Worm (Caenorhabditis elegans) whole organism, L2 larva: Measurements from ENCODE around the gene unc-8.
A peak's percentile ranks its signal among the peaks of the same experiment; 100 is the strongest.

Experiments used
- C34F6.9 ChIP-seq: fragments of 150-350 bp; optimal IDR thresholded peaks from 2 replicates; lab custom pipeline; 2014; ENCODE audit warnings: missing biosample characterization, missing genetic modification characterization
- F13H6.1 ChIP-seq: sonication (generic microtip); optimal IDR thresholded peaks from 2 replicates; lab custom pipeline; 2016; ENCODE audit warnings: missing genetic modification characterization, missing compliant biosample characterization
- R02D3.7 ChIP-seq: fragments of 150-350 bp; optimal IDR thresholded peaks from 2 replicates; lab custom pipeline; 2014; ENCODE audit warnings: missing biosample characterization, missing genetic modification characterization
- Y55F3AM.14 ChIP-seq: fragments of 200-800 bp; sonication (Bioruptor generic); optimal IDR thresholded peaks from 2 replicates; lab custom pipeline; 2018; ENCODE audit warnings: mild to moderate bottlenecking, missing genetic modification characterization, missing compliant biosample characterization
- aly-2 ChIP-seq: fragments of 150-350 bp; optimal IDR thresholded peaks from 2 replicates; lab custom pipeline; 2014; ENCODE audit warnings: missing biosample characterization, missing genetic modification characterization
- ama-1 ChIP-seq: fragments of 150-350 bp; optimal IDR thresholded peaks from 2 replicates; lab custom pipeline; 2018; ENCODE audit warnings: inconsistent platforms
- blmp-1 ChIP-seq: sonication (generic microtip); optimal IDR thresholded peaks from 2 replicates; lab custom pipeline; 2017; ENCODE audit warnings: missing genetic modification characterization, mild to moderate bottlenecking, missing compliant biosample characterization, antibody characterized with exemption, moderate library complexity; ENCODE audit not compliant: insufficient read depth
- ceh-16 ChIP-seq: fragments of 150-350 bp; optimal IDR thresholded peaks from 2 replicates; lab custom pipeline; 2014; ENCODE audit warnings: missing biosample characterization, missing genetic modification characterization
- ceh-82 ChIP-seq: fragments of 150-350 bp; optimal IDR thresholded peaks from 2 replicates; lab custom pipeline; 2014; ENCODE audit warnings: missing biosample characterization, missing genetic modification characterization
- crh-2 ChIP-seq: sonication (generic microtip); optimal IDR thresholded peaks from 2 replicates; lab custom pipeline; 2017; ENCODE audit warnings: missing biosample characterization, missing genetic modification characterization
- dmd-4 ChIP-seq: sonication (generic microtip); optimal IDR thresholded peaks from 2 replicates; lab custom pipeline; 2017; ENCODE audit warnings: missing biosample characterization, missing genetic modification characterization
- elt-1 ChIP-seq: fragments of 150-350 bp; optimal IDR thresholded peaks from 2 replicates; lab custom pipeline; 2014; ENCODE audit warnings: missing biosample characterization, missing genetic modification characterization
- elt-3 ChIP-seq: sonication (generic microtip); optimal IDR thresholded peaks from 2 replicates; lab custom pipeline; 2017; ENCODE audit warnings: missing biosample characterization, missing genetic modification characterization
- fos-1 ChIP-seq: fragments of 150-350 bp; optimal IDR thresholded peaks from 2 replicates; lab custom pipeline; 2014; ENCODE audit warnings: missing biosample characterization, missing genetic modification characterization
- gmeb-1 ChIP-seq: fragments of 150-350 bp; optimal IDR thresholded peaks from 2 replicates; lab custom pipeline; 2014; ENCODE audit warnings: missing biosample characterization, missing genetic modification characterization
- lin-13 ChIP-seq: fragments of 150-350 bp; optimal IDR thresholded peaks from 2 replicates; lab custom pipeline; 2014; ENCODE audit warnings: missing biosample characterization, missing genetic modification reagents, missing genetic modification characterization
- lin-39 ChIP-seq: fragments of 150-350 bp; optimal IDR thresholded peaks from 2 replicates; lab custom pipeline; 2014; ENCODE audit warnings: missing biosample characterization, missing genetic modification reagents, missing genetic modification characterization
- lsy-2 ChIP-seq, 2 experiments: fragments of 150-350 bp in 1 of 2; sonication (generic microtip) in 1 of 2; optimal IDR thresholded peaks; 2 replicates each; lab custom pipeline; 2014 to 2017; ENCODE audit warnings: missing biosample characterization in 2 of 2, missing genetic modification characterization in 2 of 2
- mab-5 ChIP-seq: fragments of 150-350 bp; optimal IDR thresholded peaks from 2 replicates; lab custom pipeline; 2014; ENCODE audit warnings: missing biosample characterization, missing genetic modification characterization
- mbf-1 ChIP-seq: sonication (generic microtip); optimal IDR thresholded peaks from 2 replicates; lab custom pipeline; 2017; ENCODE audit warnings: missing biosample characterization, missing genetic modification characterization
- mdl-1 ChIP-seq, 2 experiments: fragments of 150-350 bp in 1 of 2; sonication (generic microtip) in 1 of 2; optimal IDR thresholded peaks; 2 replicates each; lab custom pipeline; 2017; ENCODE audit warnings: missing biosample characterization in 2 of 2, missing genetic modification characterization in 2 of 2
- nhr-11 ChIP-seq: fragments of 150-350 bp; optimal IDR thresholded peaks from 2 replicates; lab custom pipeline; 2014; ENCODE audit warnings: missing biosample characterization, missing genetic modification characterization
- nhr-12 ChIP-seq: fragments of 150-350 bp; optimal IDR thresholded peaks from 2 replicates; lab custom pipeline; 2014; ENCODE audit warnings: missing biosample characterization, missing genetic modification characterization
- nhr-129 ChIP-seq: fragments of 150-350 bp; optimal IDR thresholded peaks from 2 replicates; lab custom pipeline; 2014; ENCODE audit warnings: missing biosample characterization, missing genetic modification characterization
- nhr-21 ChIP-seq: fragments of 150-350 bp; optimal IDR thresholded peaks from 2 replicates; lab custom pipeline; 2014; ENCODE audit warnings: missing biosample characterization, missing genetic modification characterization
- nhr-23 ChIP-seq: fragments of 150-350 bp; optimal IDR thresholded peaks from 2 replicates; lab custom pipeline; 2014; ENCODE audit warnings: missing biosample characterization, missing genetic modification reagents, missing genetic modification characterization
- nhr-25 ChIP-seq: fragments of 150-350 bp; sonication (generic microtip); optimal IDR thresholded peaks from 3 replicates; lab custom pipeline; 2014; ENCODE audit warnings: missing biosample characterization, missing genetic modification characterization
- nhr-6 ChIP-seq: fragments of 150-350 bp; optimal IDR thresholded peaks from 2 replicates; lab custom pipeline; 2014; ENCODE audit warnings: missing biosample characterization, missing genetic modification characterization
- peb-1 ChIP-seq: fragments of 150-350 bp; optimal IDR thresholded peaks from 2 replicates; lab custom pipeline; 2014; ENCODE audit warnings: missing biosample characterization, missing genetic modification characterization
- sem-4 ChIP-seq: fragments of 150-350 bp; optimal IDR thresholded peaks from 2 replicates; lab custom pipeline; 2014; ENCODE audit warnings: missing biosample characterization, missing genetic modification reagents, missing genetic modification characterization
- sma-3 ChIP-seq: sonication (generic microtip); optimal IDR thresholded peaks from 2 replicates; lab custom pipeline; 2016; ENCODE audit warnings: missing genetic modification reagents, missing genetic modification characterization, missing compliant biosample characterization
- sma-9 ChIP-seq, 2 experiments: fragments of 150-350 bp in 1 of 2; sonication (generic microtip) in 1 of 2; optimal IDR thresholded peaks; 2 replicates each; lab custom pipeline; 2014 to 2016; ENCODE audit warnings: missing genetic modification characterization in 2 of 2, mild to moderate bottlenecking in 1 of 2, missing biosample characterization in 1 of 2, missing compliant biosample characterization in 1 of 2, missing genetic modification reagents in 1 of 2, moderate library complexity in 1 of 2
- snpc-4 ChIP-seq: fragments of 150-350 bp; optimal IDR thresholded peaks from 2 replicates; lab custom pipeline; 2014; ENCODE audit warnings: missing biosample characterization, missing genetic modification characterization
- unc-55 ChIP-seq: fragments of 150-350 bp; sonication (generic microtip); optimal IDR thresholded peaks from 3 replicates; lab custom pipeline; 2014; ENCODE audit warnings: missing biosample characterization, missing genetic modification reagents, missing genetic modification characterization
- unc-62 ChIP-seq: fragments of 150-350 bp; optimal IDR thresholded peaks from 2 replicates; lab custom pipeline; 2014; ENCODE audit warnings: missing biosample characterization, missing genetic modification reagents, missing genetic modification characterization
- ztf-11 ChIP-seq: sonication (generic microtip); optimal IDR thresholded peaks from 2 replicates; lab custom pipeline; 2017; ENCODE audit warnings: missing biosample characterization, missing genetic modification characterization
- ztf-4 ChIP-seq: fragments of 150-350 bp; optimal IDR thresholded peaks from 2 replicates; lab custom pipeline; 2014; ENCODE audit warnings: missing biosample characterization, missing genetic modification characterization

The unc-8 gene

DNA sequence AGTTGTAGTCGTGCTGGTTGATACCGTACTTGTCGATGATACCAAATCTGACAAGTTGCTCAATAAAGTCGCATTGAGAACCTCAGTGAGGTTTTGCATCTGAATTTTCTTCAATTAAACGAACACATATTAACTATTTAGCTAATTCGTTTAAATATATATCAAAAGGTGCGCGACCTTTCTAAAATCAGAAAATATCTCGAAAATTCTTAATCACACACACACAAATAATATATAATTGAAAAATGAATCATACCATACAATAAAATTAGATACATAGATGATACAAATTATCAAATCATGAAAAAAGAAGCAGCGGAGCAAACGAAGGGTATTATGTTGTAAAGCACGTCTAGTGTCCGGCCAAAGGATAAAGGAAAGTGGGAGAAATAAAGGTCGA is 31.3 kb downstream of the unc-8 start, which contains the start of gene D2024.5:
Gene D2024.5 (minus strand): TSS at position 101 of the 400 bp plus-strand sequence.
- TF ChIP-seq R02D3.7 (tag; lab: Kevin White, UChicago), result no peak
- no peak for TF ChIP-seq F13H6.1 (tag; lab: Kevin White, UChicago)
- no peak for TF ChIP-seq mbf-1 (tag; lab: Kevin White, UChicago)
- no peak for TF ChIP-seq nhr-12 (tag; lab: Kevin White, UChicago)
- no peak for TF ChIP-seq ceh-16
- no peak for TF ChIP-seq lin-39 (tag; lab: Kevin White, UChicago)
- no peak for TF ChIP-seq aly-2
- no peak for TF ChIP-seq gmeb-1 (tag; lab: Kevin White, UChicago)
- no peak for TF ChIP-seq unc-55 (GFP tag; lab: Kevin White, UChicago)
- TF ChIP-seq Y55F3AM.14 (GFP tag; lab: Kevin White, UChicago), result no peak
- no peak for TF ChIP-seq ceh-82 (tag; lab: Kevin White, UChicago)

- TF ChIP-seq elt-3 (tag; lab: Kevin White, UChicago) (no peak), nhr-11 (tag; lab: Kevin White, UChicago) (no peak), C34F6.9 (peak; percentile 92), mdl-1 (tag; optimal IDR thresholded peaks at IDR 0.05; lab: Kevin White, UChicago) (no peak), snpc-4 (peak; percentile 44), F13H6.1 (tag; lab: Kevin White, UChicago) (peak; percentile 24), lsy-2 (tag; optimal IDR thresholded peaks at IDR 0.05; lab: Kevin White, UChicago) (peak; percentile 35 to 82), sma-3 (GFP tag; lab: Kevin White, UChicago) (peak; percentile 75), aly-2 (no peak), mab-5 (tag; lab: Kevin White, UChicago) (peak; percentile 5), gmeb-1 (tag; lab: Kevin White, UChicago) (peak; percentile 55), lin-13 (GFP tag; lab: Kevin White, UChicago) (peak; percentile 75), sma-9 (GFP tag; optimal IDR thresholded peaks at IDR 0.05; lab: Kevin White, UChicago) (peak; percentile 66), sma-9 (tag; optimal IDR thresholded peaks at IDR 0.05; lab: Kevin White, UChicago) (no peak), fos-1 (tag; lab: Kevin White, UChicago) (peak; percentile 99), crh-2 (peak; percentile 69), nhr-21 (tag; lab: Kevin White, UChicago) (peak; percentile 6), unc-55 (GFP tag; lab: Kevin White, UChicago) (peak; percentile 88), nhr-25 (tag; lab: Kevin White, UChicago) (peak; percentile 29), sem-4 (tag; lab: Kevin White, UChicago) (peak; percentile 84), ztf-4 (no peak), nhr-129 (tag; lab: Kevin White, UChicago) (peak; percentile 75)
Observed at ce11 chrIV:7230198-7230597, 33.2 kb downstream of the unc-8 start, which contains the start of gene cap-1. cap-1 (minus strand) TSS chrIV:7230223.

- TF ChIP-seq nhr-23 (tag; lab: Kevin White, UChicago), result no peak
- TF ChIP-seq lin-39 (tag; lab: Kevin White, UChicago), result no peak
- no peak for TF ChIP-seq sma-9 (GFP tag; optimal IDR thresholded peaks at IDR 0.05; lab: Kevin White, UChicago)
- no peak for TF ChIP-seq sma-9 (tag; optimal IDR thresholded peaks at IDR 0.05; lab: Kevin White, UChicago)
- TF ChIP-seq nhr-6, result no peak
- no peak for TF ChIP-seq nhr-21 (tag; lab: Kevin White, UChicago)
- no peak for TF ChIP-seq unc-62
- no peak for TF ChIP-seq peb-1 (tag; lab: Kevin White, UChicago)
- no peak for TF ChIP-seq dmd-4
- no peak for TF ChIP-seq elt-3 (tag; lab: Kevin White, UChicago)
- no peak for TF ChIP-seq nhr-11 (tag; lab: Kevin White, UChicago)
- no peak for TF ChIP-seq gmeb-1 (tag; lab: Kevin White, UChicago)
- no peak for TF ChIP-seq nhr-12 (tag; lab: Kevin White, UChicago)
- no peak for TF ChIP-seq nhr-129 (tag; lab: Kevin White, UChicago)
- TF ChIP-seq aly-2, result no peak
- no peak for TF ChIP-seq blmp-1 (tag; lab: Kevin White, UChicago)
- no peak for TF ChIP-seq fos-1 (tag; lab: Kevin White, UChicago)
- no peak for TF ChIP-seq ztf-11 (tag; lab: Kevin White, UChicago)
Observed at ce11 chrIV:7230935-7231334, 34.0 kb downstream of the unc-8 start, which contains the start of gene D2024.4. D2024.4 (plus strand) TSS chrIV:7231235.

ce11 chrIV:7233566-7234014 is 36.6 kb downstream of the unc-8 start:
- peak; percentile 56 for TF ChIP-seq unc-55 (GFP tag; lab: Kevin White, UChicago)
- peak in 1 of 2 experiments; percentile 38 for TF ChIP-seq mdl-1 (tag; optimal IDR thresholded peaks at IDR 0.05; lab: Kevin White, UChicago)
- TF ChIP-seq mab-5 (tag; lab: Kevin White, UChicago), result peak; percentile 77
- peak; percentile 23 for TF ChIP-seq F13H6.1 (tag; lab: Kevin White, UChicago)
- TF ChIP-seq elt-1, result no peak
- TF ChIP-seq lin-39 (tag; lab: Kevin White, UChicago), result peak; percentile 21
- TF ChIP-seq lsy-2 (tag; optimal IDR thresholded peaks at IDR 0.05; lab: Kevin White, UChicago), result peak in 1 of 2 experiments; percentile 23
- TF ChIP-seq C34F6.9, result peak; percentile 40
- no peak for TF ChIP-seq gmeb-1 (tag; lab: Kevin White, UChicago)
- no peak for TF ChIP-seq ama-1 (lab: Kevin White, UChicago)
